4 worm cellular contexts compared by ENCODE assay signal in the genomic region with DNA sequence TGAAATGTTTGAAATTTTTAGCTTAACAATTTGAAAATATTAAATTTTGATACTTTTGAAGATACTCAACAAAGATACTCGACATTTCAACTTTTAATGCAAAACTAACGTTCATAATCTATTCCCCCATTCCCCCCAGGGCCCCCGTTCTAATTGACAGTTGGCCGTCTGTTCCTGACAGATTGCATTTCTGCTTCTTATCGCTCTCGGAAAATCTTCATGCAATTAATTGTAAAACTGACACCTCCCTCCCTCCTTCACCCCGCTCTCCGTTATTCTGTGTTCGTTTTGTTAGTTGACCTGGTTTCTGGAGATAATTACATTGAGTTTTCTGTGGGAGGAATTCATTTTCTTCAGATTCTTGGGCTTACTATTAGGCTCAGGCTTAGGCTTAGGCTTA.
A peak's percentile ranks its signal among the peaks of the same experiment; 100 is the strongest.
TF ChIP-seq lines count a peak whose summit lies in the region.

No protein-coding gene starts in this region.

TF ChIP-seq in whole organism, L4 larva, 104 proteins besides CTCF, POLR2A, EP300 and RAD21:
- TF ChIP-seq nhr-11 (tag; optimal IDR thresholded peaks at IDR 0.05; lab: Kevin White, UChicago) = no peak
- peak; percentile 18; the same call in 1 of the 2 replicates for TF ChIP-seq dmd-6 (GFP tag; IDR thresholded peaks at IDR 0.05; lab: Robert Waterston, UW)
- TF ChIP-seq zfp-3 (GFP tag; conservative IDR thresholded peaks at IDR 0.05; lab: Robert Waterston, UW) = no peak
- no peak for TF ChIP-seq pqm-1 (tag; optimal IDR thresholded peaks at IDR 0.05; lab: Kevin White, UChicago)
- TF ChIP-seq jun-1 (tag; optimal IDR thresholded peaks at IDR 0.05; lab: Kevin White, UChicago) = no peak
- no peak for TF ChIP-seq unc-130 (GFP tag; optimal IDR thresholded peaks at IDR 0.05; lab: Kevin White, UChicago)

TF ChIP-seq in whole organism, late embryonic, 69 proteins besides CTCF, POLR2A, EP300 and RAD21:
- TF ChIP-seq ttx-3 (tag; optimal IDR thresholded peaks at IDR 0.05; lab: Kevin White, UChicago) (no peak), dve-1 (tag; optimal IDR thresholded peaks at IDR 0.05; lab: Kevin White, UChicago) (no peak), unc-55 (GFP tag; optimal IDR thresholded peaks at IDR 0.05; lab: Kevin White, UChicago) (peak; percentile 91), tbx-7 (tag; optimal IDR thresholded peaks at IDR 0.05; lab: Kevin White, UChicago) (no peak), hlh-6 (tag; optimal IDR thresholded peaks at IDR 0.05; lab: Kevin White, UChicago) (no peak), che-1 (tag; optimal IDR thresholded peaks at IDR 0.05; lab: Kevin White, UChicago) (no peak), ceh-2 (tag; optimal IDR thresholded peaks at IDR 0.05; lab: Kevin White, UChicago) (no peak), pha-2 (tag; optimal IDR thresholded peaks at IDR 0.05; lab: Kevin White, UChicago) (no peak), ceh-9 (tag; optimal IDR thresholded peaks at IDR 0.05; lab: Kevin White, UChicago) (no peak)

TF ChIP-seq in whole organism, mixed stage, embryonic, 35 proteins besides CTCF, POLR2A, EP300 and RAD21:
- no peak for TF ChIP-seq mls-2 (tag; optimal IDR thresholded peaks at IDR 0.05; lab: Kevin White, UChicago)
- no peak for TF ChIP-seq mep-1 (tag; optimal IDR thresholded peaks at IDR 0.05; lab: Kevin White, UChicago)
- TF ChIP-seq hlh-1 (tag; optimal IDR thresholded peaks at IDR 0.05; lab: Kevin White, UChicago) = peak; percentile 21
- TF ChIP-seq unc-62 (GFP tag; optimal IDR thresholded peaks at IDR 0.05; lab: Kevin White, UChicago) = peak; percentile 86
TF ChIP-seq in whole organism, mixed stage, embryonic: peak in this region for 2.

TF ChIP-seq in whole organism, young adult, 124 proteins besides CTCF, POLR2A, EP300 and RAD21:
- TF ChIP-seq ekl-4 (GFP tag; IDR thresholded peaks at IDR 0.05; lab: Robert Waterston, UW) = no peak
- TF ChIP-seq nhr-80 (tag; optimal IDR thresholded peaks at IDR 0.05; lab: Kevin White, UChicago) = peak; percentile 23
